Worm (Caenorhabditis elegans): ENCODE results near the gene F25G6.8.
"Not testable (repeated sequence)": the region's sequence is repeated elsewhere in the genome, so short reads cannot be mapped to it uniquely, and the experiment has no call there.

DNA sequence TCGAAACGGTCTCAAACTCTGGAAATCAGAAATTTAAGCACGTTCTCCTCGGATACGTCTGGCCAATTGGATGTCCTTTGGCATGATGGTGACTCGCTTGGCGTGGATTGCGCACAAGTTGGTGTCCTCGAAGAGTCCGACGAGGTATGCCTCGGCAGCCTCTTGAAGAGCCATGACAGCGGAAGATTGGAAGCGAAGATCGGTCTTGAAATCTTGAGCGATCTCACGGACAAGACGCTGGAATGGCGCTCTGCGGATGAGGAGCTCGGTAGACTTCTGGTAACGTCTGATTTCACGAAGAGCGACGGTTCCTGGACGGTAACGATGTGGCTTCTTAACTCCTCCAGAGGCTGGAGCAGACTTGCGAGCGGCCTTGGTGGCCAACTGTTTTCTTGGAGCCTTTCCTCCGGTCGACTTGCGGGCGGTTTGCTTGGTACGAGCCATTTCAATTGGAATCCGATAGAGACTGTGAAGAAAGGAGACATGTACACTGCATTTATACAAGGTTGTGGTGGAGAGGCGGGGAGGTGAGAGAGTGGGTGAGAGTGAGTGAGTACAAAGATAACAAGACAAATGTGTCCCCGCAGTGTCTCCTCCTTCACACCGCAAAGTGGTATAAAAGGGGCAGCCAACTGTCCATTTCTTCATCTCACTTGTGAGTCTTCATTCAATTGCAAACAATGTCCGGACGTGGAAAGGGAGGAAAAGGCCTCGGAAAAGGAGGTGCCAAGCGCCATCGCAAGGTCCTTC lies 30.3 kb downstream of the F25G6.8 start, which contains the start of the genes his-6 and his-5:
- TF ChIP-seq jun-1 (tag; optimal IDR thresholded peaks at IDR 0.05); ztf-4 (tag; optimal IDR thresholded peaks at IDR 0.05); pqm-1 (tag; optimal IDR thresholded peaks at IDR 0.05); ama-1 (optimal IDR thresholded peaks at IDR 0.05); snpc-4 (tag; optimal IDR thresholded peaks at IDR 0.05): not testable (repeated sequence)

Measured in whole organism, L1 larva.